Worm (Caenorhabditis elegans) whole organism, midembryonic: ENCODE results near the gene K06B9.6.

Experiments used
- T22C8.4 ChIP-seq: fragments of 200-800 bp; sonication (Bioruptor generic); IDR thresholded peaks from 2 replicates; pipeline ENCODE4 v1.3.6; 2022; ENCODE audit warnings: missing genetic modification characterization, missing compliant biosample characterization
- cog-1 ChIP-seq: sonication (generic microtip); optimal IDR thresholded peaks from 2 replicates; lab custom pipeline; 2016; ENCODE audit warnings: missing genetic modification characterization, missing compliant biosample characterization
- flt-1 ChIP-seq: fragments of 200-800 bp; sonication (Bioruptor generic); IDR thresholded peaks from 2 replicates; pipeline ENCODE4 v1.3.6; 2022; ENCODE audit warnings: missing genetic modification characterization, missing compliant biosample characterization
- klf-2 ChIP-seq: fragments of 200-800 bp; sonication (Bioruptor generic); conservative IDR thresholded peaks from 2 replicates; pipeline ENCODE4 v1.3.6; 2022; ENCODE audit warnings: missing genetic modification reagents, missing genetic modification characterization, missing compliant biosample characterization
- med-1 ChIP-seq: sonication (generic microtip); optimal IDR thresholded peaks from 2 replicates; lab custom pipeline; 2017; ENCODE audit warnings: missing genetic modification characterization, mild to moderate bottlenecking, missing compliant biosample characterization, antibody characterized with exemption, missing genetic modification reagents; ENCODE audit not compliant: insufficient read depth
- ref-1 ChIP-seq: fragments of 200-800 bp; sonication (Bioruptor generic); conservative IDR thresholded peaks from 2 replicates; pipeline ENCODE4 v1.3.6; 2022; ENCODE audit warnings: missing genetic modification reagents, missing genetic modification characterization, missing compliant biosample characterization
- tab-1 ChIP-seq: fragments of 200-800 bp; sonication (Bioruptor generic); IDR thresholded peaks from 2 replicates; pipeline ENCODE4 v1.3.6; 2022; ENCODE audit warnings: missing genetic modification characterization, missing compliant biosample characterization
- ztf-23 ChIP-seq: fragments of 200-800 bp; sonication (Bioruptor generic); IDR thresholded peaks from 2 replicates; pipeline ENCODE4 v1.3.6; 2022; ENCODE audit warnings: missing genetic modification reagents, missing genetic modification characterization, missing compliant biosample characterization
- ztf-29 ChIP-seq: fragments of 200-800 bp; sonication (Bioruptor generic); IDR thresholded peaks from 2 replicates; pipeline ENCODE4 v1.3.6; 2022; ENCODE audit warnings: missing genetic modification reagents, missing genetic modification characterization, missing compliant biosample characterization

ce11 chrIV:4154641-4155040 is 42.0 kb downstream of the K06B9.6 start, which contains the start of gene K08D10.14:
- TF ChIP-seq ref-1 (GFP tag; lab: Robert Waterston, UW) (no peak), flt-1 (GFP tag; lab: Robert Waterston, UW) (no peak), ztf-29 (GFP tag; lab: Robert Waterston, UW) (no peak), med-1 (GFP tag; lab: Kevin White, UChicago) (no peak), klf-2 (GFP tag; lab: Robert Waterston, UW) (no peak), cog-1 (tag; lab: Kevin White, UChicago) (no peak), ztf-23 (GFP tag; lab: Robert Waterston, UW) (no peak), tab-1 (GFP tag; lab: Robert Waterston, UW) (no peak), T22C8.4 (GFP tag; lab: Robert Waterston, UW) (no peak)
